Fruit fly (Drosophila melanogaster): ENCODE measurements around the gene SdhCL.

SdhCL gene

dm6 chr3R:11115606-11116005 lies at the start of gene SdhCL:
Gene SdhCL, minus strand, starts transcription at chr3R:11115706.
- TF ChIP-seq insv (optimal IDR thresholded peaks at IDR 0.05) (no peak), psq (optimal IDR thresholded peaks at IDR 0.05) (no peak), Myc (optimal IDR thresholded peaks at IDR 0.05) (no peak), h (optimal IDR thresholded peaks at IDR 0.05) (no peak), Sin3A (optimal IDR thresholded peaks at IDR 0.05) (no peak), ttk (optimal IDR thresholded peaks at IDR 0.05) (no peak)

dm6 chr3R:11160907-11161306 lies 45.4 kb upstream of the SdhCL start, which contains the start of gene CG4757:
Gene CG4757, plus strand, starts transcription at chr3R:11161207.
- no peak for TF ChIP-seq h (optimal IDR thresholded peaks at IDR 0.05)
- TF ChIP-seq psq (optimal IDR thresholded peaks at IDR 0.05): no peak
- TF ChIP-seq ttk (optimal IDR thresholded peaks at IDR 0.05): no peak
- TF ChIP-seq insv (optimal IDR thresholded peaks at IDR 0.05): no peak
- no peak for TF ChIP-seq Sin3A (optimal IDR thresholded peaks at IDR 0.05)
- no peak for TF ChIP-seq Myc (optimal IDR thresholded peaks at IDR 0.05)

- TF ChIP-seq Myc (optimal IDR thresholded peaks at IDR 0.05): no peak
- no peak for TF ChIP-seq insv (optimal IDR thresholded peaks at IDR 0.05)
- no peak for TF ChIP-seq psq (optimal IDR thresholded peaks at IDR 0.05)
- no peak for TF ChIP-seq h (optimal IDR thresholded peaks at IDR 0.05)
- TF ChIP-seq Sin3A (optimal IDR thresholded peaks at IDR 0.05): no peak
- TF ChIP-seq ttk (optimal IDR thresholded peaks at IDR 0.05): no peak
Measured at dm6 chr3R:11156858-11157257, 41.4 kb upstream of the SdhCL start, which contains the start of gene Ugt302C1. Gene Ugt302C1, plus strand, starts transcription at chr3R:11157098.

dm6 chr3R:11154576-11155113 lies 39.1 kb upstream of the SdhCL start, which contains the start of gene Ugt302E1:
Gene Ugt302E1, plus strand, starts transcription at chr3R:11154626.
- no peak for TF ChIP-seq h (optimal IDR thresholded peaks at IDR 0.05)
- no peak for TF ChIP-seq insv (optimal IDR thresholded peaks at IDR 0.05)
- no peak for TF ChIP-seq Sin3A (optimal IDR thresholded peaks at IDR 0.05)

- no peak for TF ChIP-seq h (optimal IDR thresholded peaks at IDR 0.05)
- no peak for TF ChIP-seq Myc (optimal IDR thresholded peaks at IDR 0.05)
- no peak for TF ChIP-seq ttk (optimal IDR thresholded peaks at IDR 0.05)
- TF ChIP-seq Sin3A (optimal IDR thresholded peaks at IDR 0.05): no peak
- no peak for TF ChIP-seq psq (optimal IDR thresholded peaks at IDR 0.05)
- TF ChIP-seq insv (optimal IDR thresholded peaks at IDR 0.05): no peak
Measured at dm6 chr3R:11153799-11154273, 38.3 kb upstream of the SdhCL start, which contains the start of gene Ugt302K1. Gene Ugt302K1, minus strand, starts transcription at chr3R:11153849.

dm6 chr3R:11145135-11145534 lies 29.6 kb upstream of the SdhCL start, which contains the start of gene CheA86a:
Gene CheA86a, minus strand, starts transcription at chr3R:11145235.
- TF ChIP-seq Myc (optimal IDR thresholded peaks at IDR 0.05) (no peak), insv (optimal IDR thresholded peaks at IDR 0.05) (no peak), ttk (optimal IDR thresholded peaks at IDR 0.05) (no peak), Sin3A (optimal IDR thresholded peaks at IDR 0.05) (no peak), psq (optimal IDR thresholded peaks at IDR 0.05) (no peak), h (optimal IDR thresholded peaks at IDR 0.05) (no peak)

- no peak for TF ChIP-seq Myc (optimal IDR thresholded peaks at IDR 0.05)
- no peak for TF ChIP-seq Sin3A (optimal IDR thresholded peaks at IDR 0.05)
- no peak for TF ChIP-seq ttk (optimal IDR thresholded peaks at IDR 0.05)
- TF ChIP-seq insv (optimal IDR thresholded peaks at IDR 0.05): no peak
- no peak for TF ChIP-seq h (optimal IDR thresholded peaks at IDR 0.05)
- no peak for TF ChIP-seq psq (optimal IDR thresholded peaks at IDR 0.05)
Measured at dm6 chr3R:11136877-11137276, 21.4 kb upstream of the SdhCL start, which contains the start of gene mAcon2. Gene mAcon2, plus strand, starts transcription at chr3R:11137177.

- no peak for TF ChIP-seq psq (optimal IDR thresholded peaks at IDR 0.05)
- TF ChIP-seq h (optimal IDR thresholded peaks at IDR 0.05): no peak
- TF ChIP-seq ttk (optimal IDR thresholded peaks at IDR 0.05): no peak
- TF ChIP-seq insv (optimal IDR thresholded peaks at IDR 0.05): no peak
- TF ChIP-seq Sin3A (optimal IDR thresholded peaks at IDR 0.05): no peak
- TF ChIP-seq Myc (optimal IDR thresholded peaks at IDR 0.05): no peak
Measured at dm6 chr3R:11128116-11128626, 12.7 kb upstream of the SdhCL start, which contains the start of gene Ugt35C1. Gene Ugt35C1, minus strand, starts transcription at chr3R:11128328.

dm6 chr3R:11126383-11126782 lies 10.9 kb upstream of the SdhCL start:
- TF ChIP-seq Myc (optimal IDR thresholded peaks at IDR 0.05) (no peak), Sin3A (optimal IDR thresholded peaks at IDR 0.05) (no peak), insv (optimal IDR thresholded peaks at IDR 0.05) (no peak), h (optimal IDR thresholded peaks at IDR 0.05) (no peak), psq (optimal IDR thresholded peaks at IDR 0.05) (no peak), ttk (optimal IDR thresholded peaks at IDR 0.05) (no peak)

dm6 chr3R:11088120-11088519 lies 27.4 kb downstream of the SdhCL start, which contains the start of gene CG43449:
Gene CG43449, plus strand, starts transcription at chr3R:11088420.
- TF ChIP-seq ttk (optimal IDR thresholded peaks at IDR 0.05) (no peak), psq (optimal IDR thresholded peaks at IDR 0.05) (no peak), h (optimal IDR thresholded peaks at IDR 0.05) (no peak), insv (optimal IDR thresholded peaks at IDR 0.05) (no peak), Myc (optimal IDR thresholded peaks at IDR 0.05) (no peak), Sin3A (optimal IDR thresholded peaks at IDR 0.05) (no peak)

dm6 chr3R:11081701-11082100 lies 33.8 kb downstream of the SdhCL start:
- TF ChIP-seq h (optimal IDR thresholded peaks at IDR 0.05): no peak
- TF ChIP-seq insv (optimal IDR thresholded peaks at IDR 0.05): no peak
- no peak for TF ChIP-seq Myc (optimal IDR thresholded peaks at IDR 0.05)
- no peak for TF ChIP-seq ttk (optimal IDR thresholded peaks at IDR 0.05)
- TF ChIP-seq Sin3A (optimal IDR thresholded peaks at IDR 0.05): no peak
- no peak for TF ChIP-seq psq (optimal IDR thresholded peaks at IDR 0.05)

Measured in Kc167 (cell line).